Fruit fly (Drosophila melanogaster): ENCODE measurements around the gene rudhira.

DNA sequence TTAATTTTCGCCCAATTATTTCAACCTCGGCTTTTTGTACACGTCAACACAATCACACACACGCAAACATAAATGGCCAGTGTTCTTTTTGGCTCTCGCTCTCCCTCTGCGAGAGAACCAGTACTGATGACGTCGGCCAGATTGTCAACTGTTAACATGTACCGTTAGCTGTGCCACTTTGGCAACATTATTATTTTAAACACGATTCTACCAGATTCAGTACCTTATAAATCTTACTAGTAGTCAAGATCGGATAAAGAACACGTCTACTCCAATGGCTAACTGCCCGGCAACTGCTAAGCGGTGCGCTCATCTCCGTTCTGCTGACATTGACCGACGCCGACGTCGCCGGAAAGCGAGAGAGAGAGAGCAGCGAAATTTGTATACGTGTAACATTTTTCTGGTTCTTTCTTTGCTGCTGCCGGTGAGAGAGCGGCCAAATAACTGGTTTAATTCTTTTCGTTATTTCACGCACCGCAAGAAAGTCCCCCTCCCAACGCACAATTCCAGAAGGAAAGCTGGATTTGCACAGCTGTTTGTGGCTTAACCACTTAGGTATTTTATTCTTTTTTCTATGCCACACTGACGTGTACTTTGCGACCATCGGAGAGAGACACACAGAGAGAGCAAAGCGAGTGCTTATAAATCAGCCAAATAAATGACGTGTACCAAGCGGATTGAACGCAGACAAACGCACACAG, 11.5 kb upstream of the rudhira start:
- no peak for TF ChIP-seq z (GFP tag; IDR thresholded peaks at IDR 0.05)
- no peak for TF ChIP-seq eve (GFP tag; optimal IDR thresholded peaks at IDR 0.05)
- TF ChIP-seq odd (GFP tag; optimal IDR thresholded peaks at IDR 0.05): no peak
- TF ChIP-seq CG1602 (GFP tag; optimal IDR thresholded peaks at IDR 0.05): no peak
- no peak for TF ChIP-seq cato (GFP tag; optimal IDR thresholded peaks at IDR 0.05; ENCODE audit: borderline replicate concordance)
- no peak for TF ChIP-seq CG11247 (GFP tag; IDR thresholded peaks at IDR 0.05)
- TF ChIP-seq tio (GFP tag; optimal IDR thresholded peaks at IDR 0.05): no peak
- no peak for TF ChIP-seq CG3163 (GFP tag; optimal IDR thresholded peaks at IDR 0.05)
- TF ChIP-seq sim (GFP tag; IDR thresholded peaks at IDR 0.05): no peak
- TF ChIP-seq CG4820 (GFP tag; optimal IDR thresholded peaks at IDR 0.05): no peak
- no peak for TF ChIP-seq Eip74EF (GFP tag; optimal IDR thresholded peaks at IDR 0.05)
- no peak for TF ChIP-seq D19B (GFP tag; optimal IDR thresholded peaks at IDR 0.05)
- no peak for TF ChIP-seq CG10267 (tag; optimal IDR thresholded peaks at IDR 0.05)

All from whole organism, embryonic.